Fruit fly (Drosophila melanogaster) whole organism, larva: ENCODE measurements around the gene heca.

Experiments used
- noc ChIP-seq: fragments of 200-800 bp; sonication (Bioruptor generic); optimal IDR thresholded peaks from 3 replicates; lab custom pipeline; 2019; ENCODE audit warnings: missing biosample characterization, mild to moderate bottlenecking, missing genetic modification characterization, moderate library complexity

Gene heca

dm6 chr3R:30276482-30277282 lies 1.1 kb upstream of the heca start:
- no peak for TF ChIP-seq noc (tag; lab: Kevin White, UChicago)

dm6 chr3R:30280312-30280711 lies 2.6 kb downstream of the heca start:
- peak; percentile 77 for TF ChIP-seq noc (tag; lab: Kevin White, UChicago)

- peak; percentile 47 for TF ChIP-seq noc (tag; lab: Kevin White, UChicago)
Measured at dm6 chr3R:30281345-30282133, 3.8 kb downstream of the heca start.

dm6 chr3R:30282478-30282877 lies 4.7 kb downstream of the heca start:
- TF ChIP-seq noc (tag; lab: Kevin White, UChicago): no peak

- no peak for TF ChIP-seq noc (tag; lab: Kevin White, UChicago)
Measured at dm6 chr3R:30283037-30283590, 5.4 kb downstream of the heca start.

dm6 chr3R:30283940-30284339 lies 6.2 kb downstream of the heca start:
- TF ChIP-seq noc (tag; lab: Kevin White, UChicago): no peak

dm6 chr3R:30284573-30284972 lies 6.8 kb downstream of the heca start:
- no peak for TF ChIP-seq noc (tag; lab: Kevin White, UChicago)

- no peak for TF ChIP-seq noc (tag; lab: Kevin White, UChicago)
Measured at dm6 chr3R:30284989-30285670, 7.4 kb downstream of the heca start.

dm6 chr3R:30286347-30286746 lies 8.6 kb downstream of the heca start:
- no peak for TF ChIP-seq noc (tag; lab: Kevin White, UChicago)

dm6 chr3R:30287389-30287788 lies 9.7 kb downstream of the heca start:
- no peak for TF ChIP-seq noc (tag; lab: Kevin White, UChicago)

- no peak for TF ChIP-seq noc (tag; lab: Kevin White, UChicago)
Measured at dm6 chr3R:30288362-30289055, 10.8 kb downstream of the heca start.

- no peak for TF ChIP-seq noc (tag; lab: Kevin White, UChicago)
Measured at dm6 chr3R:30289056-30289734, 11.5 kb downstream of the heca start.

dm6 chr3R:30293478-30294122 lies 15.9 kb downstream of the heca start:
- no peak for TF ChIP-seq noc (tag; lab: Kevin White, UChicago)

- TF ChIP-seq noc (tag; lab: Kevin White, UChicago): no peak
Measured at dm6 chr3R:30294603-30295002, 16.9 kb downstream of the heca start.
